Fruit fly (Drosophila melanogaster): ENCODE results near the gene Lk6.

Lk6 gene

DNA sequence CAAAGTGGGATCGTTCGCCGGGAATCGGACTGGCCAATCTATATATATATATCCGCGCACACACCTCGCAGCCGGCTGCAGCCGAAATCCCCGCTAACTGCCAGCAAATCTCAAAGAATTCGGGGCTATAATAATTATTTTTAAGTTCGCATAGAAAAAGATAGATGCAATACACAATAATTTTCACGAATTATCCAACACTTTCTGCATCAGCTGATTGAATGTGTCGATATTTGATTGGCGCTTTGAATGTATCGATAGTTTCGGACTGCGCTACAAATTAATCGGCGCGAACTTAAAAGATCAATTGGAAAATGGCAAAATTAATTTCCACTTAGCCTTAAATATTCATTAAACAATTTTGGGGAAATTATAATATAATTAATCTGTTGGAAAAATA is 32.5 kb upstream of the Lk6 start, which contains the start of gene Sbf (continued):
- TF ChIP-seq BEAF-32 (GFP tag; optimal IDR thresholded peaks at IDR 0.05) (peak; percentile 87), CG42726 (GFP tag; IDR thresholded peaks at IDR 0.05; ENCODE audit: partially characterized antibody) (peak; percentile 24; the same call in 1 of the 2 replicates), CG7987 (GFP tag; optimal IDR thresholded peaks at IDR 0.05) (peak; percentile 15), Sry-δ (GFP tag; optimal IDR thresholded peaks at IDR 0.05) (peak; percentile 72), mld (GFP tag; IDR thresholded peaks at IDR 0.05; ENCODE audit: partially characterized antibody) (peak; percentile 79; the same call in 2 of the 3 replicates), nerfin-2 (GFP tag; IDR thresholded peaks at IDR 0.05; ENCODE audit: partially characterized antibody) (peak; percentile 44), CG13624 (GFP tag; optimal IDR thresholded peaks at IDR 0.05) (peak; percentile 31), CG10543 (GFP tag; optimal IDR thresholded peaks at IDR 0.05) (no peak), sna (GFP tag; IDR thresholded peaks at IDR 0.05; ENCODE audit: partially characterized antibody) (peak; percentile 85), HmgD (GFP tag; optimal IDR thresholded peaks at IDR 0.05) (peak; percentile 28), CG3407 (GFP tag; optimal IDR thresholded peaks at IDR 0.05) (no peak), CG4617 (GFP tag; optimal IDR thresholded peaks at IDR 0.05; ENCODE audit: borderline replicate concordance) (peak; percentile 76), eve (GFP tag; optimal IDR thresholded peaks at IDR 0.05) (no peak), sob (GFP tag; IDR thresholded peaks at IDR 0.05) (no peak), CG16813 (GFP tag; IDR thresholded peaks at IDR 0.05; ENCODE audit: partially characterized antibody) (peak; percentile 83), zen2 (GFP tag; IDR thresholded peaks at IDR 0.05; ENCODE audit: partially characterized antibody) (peak; percentile 66; the same call in 2 of the 3 replicates), chinmo (GFP tag; IDR thresholded peaks at IDR 0.05; ENCODE audit: partially characterized antibody) (peak; percentile 83; the same call in 2 of the 4 replicates), nmo (GFP tag; optimal IDR thresholded peaks at IDR 0.05) (peak; percentile 39), ham (GFP tag; IDR thresholded peaks at IDR 0.05) (no peak), CG10565 (GFP tag; optimal IDR thresholded peaks at IDR 0.05) (no peak), CG7357 (GFP tag; IDR thresholded peaks at IDR 0.05) (no peak), row (GFP tag; IDR thresholded peaks at IDR 0.05) (peak; percentile 19; the same call in 1 of the 3 replicates), slbo (GFP tag; IDR thresholded peaks at IDR 0.05) (peak; percentile 28; the same call in 1 of the 2 replicates), maf-S (GFP tag; optimal IDR thresholded peaks at IDR 0.05) (no peak), CG14014 (GFP tag; IDR thresholded peaks at IDR 0.05) (0 out of 2 replicates have a peak, but pooled peaks have one; percentile 8), nom (GFP tag; optimal IDR thresholded peaks at IDR 0.05) (peak; percentile 41), Dref (GFP tag; IDR thresholded peaks at IDR 0.05) (peak; percentile 92), Bgb (GFP tag; IDR thresholded peaks at IDR 0.05; ENCODE audit: partially characterized antibody) (peak; percentile 87), phol (tag; optimal IDR thresholded peaks at IDR 0.05) (peak; percentile 36), CG11085 (GFP tag; IDR thresholded peaks at IDR 0.05) (no peak), ems (GFP tag; optimal IDR thresholded peaks at IDR 0.05) (peak; percentile 3), CG34422 (GFP tag; IDR thresholded peaks at IDR 0.05) (0 out of 3 replicates have a peak, but pooled peaks have one; percentile 39), CG15479 (GFP tag; optimal IDR thresholded peaks at IDR 0.05) (no peak), Ets97D (GFP tag; optimal IDR thresholded peaks at IDR 0.05) (peak; percentile 57), CG17186 (GFP tag; optimal IDR thresholded peaks at IDR 0.05) (peak; percentile 85), CG7963 (GFP tag; IDR thresholded peaks at IDR 0.05; ENCODE audit: partially characterized antibody) (peak; percentile 81; the same call in 2 of the 3 replicates), stwl (tag; optimal IDR thresholded peaks at IDR 0.05) (peak; percentile 79), gcm2 (GFP tag; optimal IDR thresholded peaks at IDR 0.05) (peak; percentile 6), bbx (GFP tag; IDR thresholded peaks at IDR 0.05; ENCODE audit: partially characterized antibody) (peak; percentile 92), Scr (GFP tag; IDR thresholded peaks at IDR 0.05; ENCODE audit: partially characterized antibody) (peak; percentile 87), hkb (optimal IDR thresholded peaks at IDR 0.05) (no peak), hkb (GFP tag; IDR thresholded peaks at IDR 0.05) (no peak), vnd (GFP tag; IDR thresholded peaks at IDR 0.05; ENCODE audit: partially characterized antibody) (peak; percentile 68), CG3995 (GFP tag; optimal IDR thresholded peaks at IDR 0.05) (peak; percentile 65), Max (GFP tag; optimal IDR thresholded peaks at IDR 0.05) (peak; percentile 17), Bdp1 (GFP tag; optimal IDR thresholded peaks at IDR 0.05) (peak; percentile 9), CG30403 (GFP tag; optimal IDR thresholded peaks at IDR 0.05) (peak; percentile 33), CG14860 (GFP tag; IDR thresholded peaks at IDR 0.05; ENCODE audit: partially characterized antibody) (peak; percentile 77), amos (GFP tag; IDR thresholded peaks at IDR 0.05; ENCODE audit: partially characterized antibody) (peak; percentile 92)
